Fruit fly (Drosophila melanogaster): ENCODE measurements around the gene Klp98A.
A peak's percentile ranks its signal among the peaks of the same experiment; 100 is the strongest.

The Klp98A gene

DNA sequence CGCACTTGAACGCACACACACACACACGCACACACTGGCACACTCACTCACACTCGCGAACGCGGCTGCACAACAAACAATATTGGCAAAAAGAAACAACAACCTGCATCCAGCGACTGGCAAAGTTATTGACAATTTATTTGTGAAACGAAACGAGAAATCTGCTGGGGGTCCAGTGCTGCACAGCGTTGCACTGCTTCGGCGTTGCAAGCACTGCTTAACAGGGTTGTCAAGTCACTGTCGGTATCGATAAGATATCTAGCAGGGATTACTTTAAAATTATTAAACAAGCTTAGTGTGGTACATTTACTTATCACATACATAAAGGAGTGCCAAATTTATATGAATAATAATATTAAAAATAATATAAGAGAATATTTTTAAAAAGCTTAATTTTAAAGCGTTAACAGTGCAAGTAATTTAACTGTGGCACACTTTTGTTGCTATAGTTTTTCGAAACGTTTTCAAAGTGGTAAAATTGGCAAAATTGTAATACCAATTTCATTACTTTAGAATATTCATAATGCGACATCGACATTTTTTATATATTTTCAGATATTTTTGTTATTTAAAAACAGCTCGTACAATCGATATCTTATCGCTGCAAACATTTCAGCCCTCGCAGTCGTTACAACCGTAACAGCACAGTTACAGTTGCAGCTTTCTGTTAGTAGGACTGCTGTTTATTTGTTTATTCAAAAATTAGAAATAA, 48.4 kb upstream of the Klp98A start, which contains the start of the genes dsd and Tusp (continued):
- TF ChIP-seq nerfin-2 (GFP tag; IDR thresholded peaks at IDR 0.05; ENCODE audit: partially characterized antibody) (no peak), CG17912 (GFP tag; optimal IDR thresholded peaks at IDR 0.05) (peak; percentile 11), CG8478 (optimal IDR thresholded peaks at IDR 0.05) (no peak), Awh (GFP tag; IDR thresholded peaks at IDR 0.05) (peak; percentile 48), Vsx1 (GFP tag; optimal IDR thresholded peaks at IDR 0.05) (peak; percentile 10), chinmo (GFP tag; IDR thresholded peaks at IDR 0.05; ENCODE audit: partially characterized antibody) (peak; percentile 80; the same call in 2 of the 4 replicates), Ets97D (GFP tag; optimal IDR thresholded peaks at IDR 0.05) (peak; percentile 79), CG8388 (GFP tag; optimal IDR thresholded peaks at IDR 0.05) (peak; percentile 32), h (optimal IDR thresholded peaks at IDR 0.05) (no peak), corto (GFP tag; optimal IDR thresholded peaks at IDR 0.05) (no peak), CG17568 (GFP tag; optimal IDR thresholded peaks at IDR 0.05) (peak; percentile 0), CG14014 (GFP tag; IDR thresholded peaks at IDR 0.05) (peak; percentile 77), YL-1 (GFP tag; optimal IDR thresholded peaks at IDR 0.05) (peak; percentile 64), tin (GFP tag; optimal IDR thresholded peaks at IDR 0.05) (peak; percentile 84), her (GFP tag; optimal IDR thresholded peaks at IDR 0.05) (peak; percentile 56), ro (GFP tag; IDR thresholded peaks at IDR 0.05) (peak; percentile 8; the same call in 1 of the 2 replicates), Nf-YB (GFP tag; optimal IDR thresholded peaks at IDR 0.05) (peak; percentile 3), ac (GFP tag; optimal IDR thresholded peaks at IDR 0.05) (no peak), fd3F (GFP tag; optimal IDR thresholded peaks at IDR 0.05) (peak; percentile 61), oc (tag; optimal IDR thresholded peaks at IDR 0.05) (no peak), CG15479 (GFP tag; optimal IDR thresholded peaks at IDR 0.05) (peak; percentile 32), CG4820 (GFP tag; optimal IDR thresholded peaks at IDR 0.05) (peak; percentile 68), btn (GFP tag; optimal IDR thresholded peaks at IDR 0.05) (peak; percentile 26), CG14441 (GFP tag; IDR thresholded peaks at IDR 0.05) (peak; percentile 69), NfI (GFP tag; optimal IDR thresholded peaks at IDR 0.05) (peak; percentile 81), CG31441 (GFP tag; IDR thresholded peaks at IDR 0.05) (peak; percentile 75), CG9797 (GFP tag; optimal IDR thresholded peaks at IDR 0.05) (no peak), ara (GFP tag; IDR thresholded peaks at IDR 0.05) (peak; percentile 52; the same call in 1 of the 2 replicates), Xrp1 (GFP tag; IDR thresholded peaks at IDR 0.05) (peak; percentile 79), twi (tag; optimal IDR thresholded peaks at IDR 0.05) (peak; percentile 45), CG10366 (GFP tag; IDR thresholded peaks at IDR 0.05) (peak; percentile 68), CG17612 (GFP tag; IDR thresholded peaks at IDR 0.05) (0 out of 2 replicates have a peak, but pooled peaks have one; percentile 17), tio (GFP tag; optimal IDR thresholded peaks at IDR 0.05) (peak; percentile 70), Scr (GFP tag; IDR thresholded peaks at IDR 0.05; ENCODE audit: partially characterized antibody) (peak; percentile 60), CG3838 (GFP tag; optimal IDR thresholded peaks at IDR 0.05) (no peak), HLH3B (GFP tag; IDR thresholded peaks at IDR 0.05) (no peak), maf-S (GFP tag; optimal IDR thresholded peaks at IDR 0.05) (peak; percentile 69), CG30020 (tag; optimal IDR thresholded peaks at IDR 0.05) (peak; percentile 58), CG2202 (tag; optimal IDR thresholded peaks at IDR 0.05) (no peak), fd96Cb (tag; optimal IDR thresholded peaks at IDR 0.05) (peak; percentile 35), Ets65A (GFP tag) (peak; percentile 98), odd (GFP tag; optimal IDR thresholded peaks at IDR 0.05) (peak; percentile 32), gt (GFP tag; IDR thresholded peaks at IDR 0.05) (peak; percentile 31; the same call in 1 of the 2 replicates), Six4 (GFP tag; optimal IDR thresholded peaks at IDR 0.05) (peak; percentile 58), Ravus (GFP tag; IDR thresholded peaks at IDR 0.05) (no peak), ap (GFP tag; IDR thresholded peaks at IDR 0.05) (0 out of 2 replicates have a peak, but pooled peaks have one; percentile 36), mld (GFP tag; IDR thresholded peaks at IDR 0.05; ENCODE audit: partially characterized antibody) (no peak), CG2120 (GFP tag; optimal IDR thresholded peaks at IDR 0.05) (peak; percentile 86), B-H1 (GFP tag; IDR thresholded peaks at IDR 0.05) (peak; percentile 20; the same call in 2 of the 3 replicates), hb (GFP tag; IDR thresholded peaks at IDR 0.05; ENCODE audit: partially characterized antibody) (peak; percentile 51; the same call in 1 of the 3 replicates)
